Fruit fly (Drosophila melanogaster) whole organism, prepupa: ENCODE data around the gene HDAC4.

Source experiments
- Blimp-1 ChIP-seq: fragments of 200-800 bp; sonication (Bioruptor generic); optimal IDR thresholded peaks from 3 replicates; lab custom pipeline; 2017; ENCODE audit warnings: missing biosample characterization, missing genetic modification characterization, mild to moderate bottlenecking, moderate library complexity, missing genetic modification reagents
- CG10631 ChIP-seq: fragments of 200-800 bp; sonication (Bioruptor generic); optimal IDR thresholded peaks from 2 replicates; lab custom pipeline; 2016; ENCODE audit warnings: missing biosample characterization, missing genetic modification characterization
- CG11762 ChIP-seq: fragments of 200-800 bp; sonication (Bioruptor generic); optimal IDR thresholded peaks from 3 replicates; lab custom pipeline; 2016; ENCODE audit warnings: missing biosample characterization, missing genetic modification characterization; ENCODE audit not compliant: insufficient read depth
- CG11902 ChIP-seq: fragments of 200-800 bp; sonication (Bioruptor generic); optimal IDR thresholded peaks from 3 replicates; lab custom pipeline; 2016; ENCODE audit warnings: missing biosample characterization, missing genetic modification characterization
- CG15336 ChIP-seq: fragments of 200-800 bp; sonication (Bioruptor generic); IDR thresholded peaks from 2 replicates; pipeline ENCODE4 v1.3.6; 2022; ENCODE audit warnings: missing biosample characterization, missing genetic modification characterization
- CG34406 ChIP-seq: fragments of 200-800 bp; sonication (Bioruptor generic); optimal IDR thresholded peaks from 3 replicates; lab custom pipeline; 2016; ENCODE audit warnings: missing biosample characterization, missing genetic modification characterization
- CG6163 ChIP-seq: fragments of 200-800 bp; sonication (Bioruptor generic); IDR thresholded peaks from 3 replicates; pipeline ENCODE4 v1.3.6; 2022; ENCODE audit warnings: missing biosample characterization, missing genetic modification characterization
- CG6276 ChIP-seq: fragments of 200-800 bp; sonication (Bioruptor generic); optimal IDR thresholded peaks from 2 replicates; lab custom pipeline; 2017; ENCODE audit warnings: missing biosample characterization, mild to moderate bottlenecking, missing genetic modification characterization
- CG6808 ChIP-seq: fragments of 200-800 bp; sonication (Bioruptor generic); optimal IDR thresholded peaks from 3 replicates; lab custom pipeline; 2017; ENCODE audit warnings: missing biosample characterization, missing genetic modification characterization, mild to moderate bottlenecking, moderate library complexity, missing genetic modification reagents
- CG7368 ChIP-seq: fragments of 200-800 bp; sonication (Bioruptor generic); optimal IDR thresholded peaks from 3 replicates; lab custom pipeline; 2016; ENCODE audit warnings: missing biosample characterization, missing genetic modification characterization
- CG8119 ChIP-seq: fragments of 200-800 bp; sonication (Bioruptor generic); IDR thresholded peaks from 3 replicates; pipeline ENCODE4 v1.3.6; 2022; ENCODE audit warnings: missing biosample characterization, missing genetic modification characterization
- CG8319 ChIP-seq: fragments of 200-800 bp; sonication (Bioruptor generic); optimal IDR thresholded peaks from 3 replicates; lab custom pipeline; 2016; ENCODE audit warnings: missing biosample characterization, missing genetic modification characterization
- CG8632 ChIP-seq: fragments of 200-800 bp; sonication (Bioruptor generic); optimal IDR thresholded peaks from 3 replicates; lab custom pipeline; 2016; ENCODE audit warnings: missing biosample characterization, missing genetic modification characterization
- Eip75B ChIP-seq: fragments of 200-800 bp; sonication (Bioruptor generic); optimal IDR thresholded peaks from 3 replicates; lab custom pipeline; 2016; ENCODE audit warnings: missing biosample characterization, missing genetic modification characterization
- Eip78C ChIP-seq: fragments of 200-800 bp; sonication (Bioruptor generic); peaks from one replicate; lab custom pipeline; 2016; ENCODE audit warnings: missing biosample characterization, missing genetic modification characterization
- Eip93F ChIP-seq: fragments of 200-800 bp; sonication (Bioruptor generic); optimal IDR thresholded peaks from 2 replicates; lab custom pipeline; 2016; ENCODE audit warnings: missing biosample characterization, mild to moderate bottlenecking, missing genetic modification characterization
- Met ChIP-seq: fragments of 200-800 bp; sonication (Bioruptor generic); optimal IDR thresholded peaks from 3 replicates; lab custom pipeline; 2016; ENCODE audit warnings: missing biosample characterization, missing genetic modification characterization
- OdsH ChIP-seq: fragments of 200-800 bp; sonication (Bioruptor generic); optimal IDR thresholded peaks from 3 replicates; lab custom pipeline; 2016; ENCODE audit warnings: missing biosample characterization, missing genetic modification characterization
- Smox ChIP-seq: fragments of 200-800 bp; sonication (Bioruptor generic); optimal IDR thresholded peaks from 3 replicates; lab custom pipeline; 2016; ENCODE audit warnings: missing biosample characterization, missing genetic modification characterization
- Sox102F ChIP-seq: fragments of 200-800 bp; sonication (Bioruptor generic); optimal IDR thresholded peaks from 2 replicates; lab custom pipeline; 2016; ENCODE audit warnings: missing biosample characterization, mild to moderate bottlenecking, missing genetic modification characterization
- Sox15 ChIP-seq: fragments of 200-800 bp; sonication (Bioruptor generic); optimal IDR thresholded peaks from 3 replicates; lab custom pipeline; 2016; ENCODE audit warnings: missing biosample characterization, missing genetic modification characterization
- achi ChIP-seq: fragments of 200-800 bp; sonication (Bioruptor generic); optimal IDR thresholded peaks from 3 replicates; lab custom pipeline; 2016; ENCODE audit warnings: missing biosample characterization, missing genetic modification characterization
- eg ChIP-seq: fragments of 200-800 bp; sonication (Bioruptor generic); IDR thresholded peaks from 3 replicates; pipeline ENCODE4 v1.3.6; 2022; ENCODE audit warnings: missing biosample characterization, missing genetic modification characterization
- esn ChIP-seq: fragments of 200-800 bp; sonication (Bioruptor generic); optimal IDR thresholded peaks from 2 replicates; lab custom pipeline; 2016; ENCODE audit warnings: missing biosample characterization, mild to moderate bottlenecking, missing genetic modification characterization, moderate library complexity
- fd59A ChIP-seq: fragments of 200-800 bp; sonication (Bioruptor generic); optimal IDR thresholded peaks from 2 replicates; lab custom pipeline; 2017; ENCODE audit warnings: missing biosample characterization, mild to moderate bottlenecking, missing genetic modification characterization, missing genetic modification reagents
- fd85E ChIP-seq: fragments of 200-800 bp; sonication (Bioruptor generic); optimal IDR thresholded peaks from 3 replicates; lab custom pipeline; 2016; ENCODE audit warnings: missing biosample characterization, missing genetic modification characterization
- fkh ChIP-seq: fragments of 200-800 bp; sonication (Bioruptor generic); optimal IDR thresholded peaks from 3 replicates; lab custom pipeline; 2017; ENCODE audit warnings: missing biosample characterization, mild to moderate bottlenecking, missing genetic modification characterization, moderate library complexity
- net ChIP-seq: fragments of 200-800 bp; sonication (Bioruptor generic); optimal IDR thresholded peaks from 3 replicates; lab custom pipeline; 2016; ENCODE audit warnings: missing biosample characterization, missing genetic modification characterization
- pdm3 ChIP-seq: fragments of 200-800 bp; sonication (Bioruptor generic); optimal IDR thresholded peaks from 3 replicates; lab custom pipeline; 2016; ENCODE audit warnings: missing biosample characterization, missing genetic modification characterization
- salr ChIP-seq, 2 experiments: fragments of 200-800 bp; sonication (Bioruptor generic); optimal IDR thresholded peaks; 3 replicates each; lab custom pipeline; 2016 to 2018; ENCODE audit warnings: missing biosample characterization in 2 of 2, missing genetic modification characterization in 2 of 2, mild to moderate bottlenecking in 1 of 2
- ss ChIP-seq, 2 experiments: fragments of 200-800 bp; sonication (Bioruptor generic); optimal IDR thresholded peaks; 2 replicates in 1 of 2; 3 replicates in 1 of 2; lab custom pipeline; 2017 to 2018; ENCODE audit warnings: mild to moderate bottlenecking in 2 of 2, missing biosample characterization in 2 of 2, missing genetic modification characterization in 2 of 2, moderate library complexity in 1 of 2
- svp ChIP-seq: fragments of 200-800 bp; sonication (Bioruptor generic); peaks from one replicate; lab custom pipeline; 2016; ENCODE audit warnings: missing biosample characterization, missing genetic modification characterization
- vri ChIP-seq: fragments of 200-800 bp; sonication (Bioruptor generic); optimal IDR thresholded peaks from 3 replicates; lab custom pipeline; 2016; ENCODE audit warnings: missing biosample characterization, mild to moderate bottlenecking, missing genetic modification characterization

The HDAC4 gene

dm6 chrX:13238294-13238917 lies 47.0 kb downstream of the HDAC4 start (continued):
- TF ChIP-seq svp (GFP tag; lab: Kevin White, UChicago) = no peak
- peak; percentile 64 for TF ChIP-seq net
- no peak for TF ChIP-seq Sox15
- peak; percentile 45 for TF ChIP-seq Smox (GFP tag; lab: Kevin White, UChicago)
- no peak for TF ChIP-seq fd85E (GFP tag; lab: Kevin White, UChicago)
- TF ChIP-seq CG6808 (GFP tag; lab: Kevin White, UChicago) = no peak
- TF ChIP-seq CG8319 (GFP tag; lab: Kevin White, UChicago) = peak; percentile 13
- no peak for TF ChIP-seq fd59A
- peak; percentile 44 for TF ChIP-seq CG7368
- peak; percentile 50 for TF ChIP-seq Eip75B
- no peak for TF ChIP-seq ss (GFP tag; optimal IDR thresholded peaks at IDR 0.05; lab: Kevin White, UChicago)
- peak; percentile 94 for TF ChIP-seq eg (GFP tag; lab: Robert Waterston, UW)

DNA sequence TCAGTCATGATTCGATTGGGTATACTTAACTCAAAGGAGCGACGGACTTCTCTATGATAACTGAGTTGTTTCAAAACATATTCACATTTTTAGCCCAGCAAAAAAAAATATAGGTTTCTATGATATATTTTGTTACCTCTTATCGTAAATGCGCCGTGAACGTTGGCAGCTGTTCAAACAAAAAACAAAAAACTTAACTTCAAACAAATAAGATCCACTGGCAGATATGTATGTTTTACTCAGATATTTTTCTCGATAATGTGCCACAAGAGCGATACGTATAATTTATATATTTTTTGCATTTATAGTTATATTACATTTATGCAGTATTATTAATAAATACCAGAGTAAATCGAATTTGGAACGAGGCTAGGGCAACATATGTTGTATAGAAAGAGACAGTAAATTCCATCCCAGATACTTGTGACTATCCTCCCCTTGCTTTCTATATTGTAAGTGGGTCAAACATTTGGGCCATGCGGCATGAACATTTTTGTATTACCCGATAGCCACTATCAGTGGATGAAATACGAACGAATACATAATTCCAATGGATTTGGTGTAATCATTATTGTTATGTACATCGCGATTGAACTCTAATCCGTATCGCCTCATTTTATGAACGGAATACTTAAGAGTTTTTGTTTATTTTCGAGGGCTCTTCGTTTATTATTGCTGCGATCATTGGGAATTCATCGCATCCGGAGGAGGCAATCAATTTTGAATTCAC lies 48.8 kb downstream of the HDAC4 start, which contains the start of gene CG32639:
Gene CG32639, minus strand, starts transcription at position 51 of the 730 bp plus-strand sequence.
- no peak for TF ChIP-seq Eip93F (GFP tag; lab: Kevin White, UChicago)
- peak; percentile 13 for TF ChIP-seq fkh
- no peak for TF ChIP-seq CG11902 (GFP tag; lab: Kevin White, UChicago)

dm6 chrX:13234738-13235470 lies 50.5 kb downstream of the HDAC4 start:
- TF ChIP-seq CG6163 (GFP tag; lab: Robert Waterston, UW) (peak; percentile 55; the same call in 2 of the 3 replicates), fkh (peak; percentile 19), Blimp-1 (GFP tag; lab: Kevin White, UChicago) (no peak), CG8119 (GFP tag; lab: Robert Waterston, UW) (peak; percentile 65), OdsH (GFP tag; lab: Kevin White, UChicago) (peak; percentile 32), vri (GFP tag; lab: Kevin White, UChicago) (peak; percentile 29), Met (GFP tag; lab: Kevin White, UChicago) (no peak), esn (peak; percentile 13), Sox102F (GFP tag; lab: Kevin White, UChicago) (peak; percentile 39), ss (GFP tag; optimal IDR thresholded peaks at IDR 0.05; lab: Kevin White, UChicago) (peak; percentile 45 to 59), achi (GFP tag; lab: Kevin White, UChicago) (peak; percentile 19), pdm3 (GFP tag; lab: Kevin White, UChicago) (peak; percentile 33), CG15336 (GFP tag; lab: Robert Waterston, UW) (0 out of 2 replicates have a peak, but pooled peaks have one; percentile 37), eg (GFP tag; lab: Robert Waterston, UW) (peak; percentile 83), CG8632 (peak; percentile 13), Eip78C (peak; percentile 44), CG11902 (GFP tag; lab: Kevin White, UChicago) (no peak), Sox15 (no peak), CG11762 (peak; percentile 32), CG34406 (GFP tag; lab: Kevin White, UChicago) (peak; percentile 63), net (peak; percentile 23), salr (GFP tag; optimal IDR thresholded peaks at IDR 0.05; lab: Kevin White, UChicago) (no peak), CG6276 (GFP tag; lab: Kevin White, UChicago) (peak; percentile 15), CG10631 (GFP tag; lab: Kevin White, UChicago) (no peak)
